Fruit fly (Drosophila melanogaster): ENCODE results near the gene drl.

- no peak for TF ChIP-seq pan (optimal IDR thresholded peaks at IDR 0.05)
- TF ChIP-seq psq (GFP tag; optimal IDR thresholded peaks at IDR 0.05): no peak
- no peak for TF ChIP-seq Dif (GFP tag; optimal IDR thresholded peaks at IDR 0.05; ENCODE audit: partially characterized antibody)
- no peak for TF ChIP-seq jim (GFP tag; optimal IDR thresholded peaks at IDR 0.05)
- TF ChIP-seq foxo (GFP tag; optimal IDR thresholded peaks at IDR 0.05): no peak
- TF ChIP-seq brk (GFP tag; optimal IDR thresholded peaks at IDR 0.05): no peak
- no peak for TF ChIP-seq Abd-B (GFP tag; optimal IDR thresholded peaks at IDR 0.05)
- TF ChIP-seq rgr (GFP tag; optimal IDR thresholded peaks at IDR 0.05): no peak
Measured at dm6 chr2L:19235648-19236297, 45.6 kb downstream of the drl start.
